Fruit fly (Drosophila melanogaster): ENCODE measurements around the gene CG9121.

CG9121 gene

DNA sequence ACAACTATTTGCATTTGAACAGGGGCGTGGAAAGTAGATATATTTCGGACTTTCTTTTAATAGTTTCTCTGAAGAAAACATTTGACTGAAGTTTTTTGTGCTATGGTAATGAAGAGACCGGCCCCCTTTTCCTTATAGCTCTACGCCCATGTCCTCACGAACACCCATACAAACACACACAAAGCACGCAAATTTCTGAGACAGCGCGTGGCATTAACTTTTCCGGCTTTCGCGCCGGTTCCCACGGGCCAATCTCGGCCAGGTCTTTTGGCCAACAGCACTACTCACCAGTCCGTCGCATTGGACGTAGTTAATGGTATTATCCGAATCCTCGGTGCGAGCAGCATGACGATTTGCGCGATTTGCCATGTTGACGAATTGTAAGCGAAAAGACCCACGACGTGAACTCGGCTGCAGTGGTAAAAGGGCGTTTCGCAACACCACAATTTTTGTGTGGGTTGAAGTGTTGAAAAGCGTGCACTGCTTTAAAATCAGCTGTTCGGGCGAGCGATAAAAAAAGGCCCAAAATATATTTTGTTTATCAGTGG, 1.6 kb upstream of the CG9121 start, which contains the start of gene senju (continued):
- TF ChIP-seq Dll (GFP tag; IDR thresholded peaks at IDR 0.05; ENCODE audit: partially characterized antibody) (peak; percentile 57; the same call in 2 of the 4 replicates), bsh (GFP tag; optimal IDR thresholded peaks at IDR 0.05) (peak; percentile 72 to 82), ind (GFP tag; optimal IDR thresholded peaks at IDR 0.05) (peak; percentile 78), zfh2 (GFP tag; optimal IDR thresholded peaks at IDR 0.05) (peak; percentile 90), wor (GFP tag; IDR thresholded peaks at IDR 0.05) (no peak), CG12391 (tag; optimal IDR thresholded peaks at IDR 0.05) (peak; percentile 83), CG42726 (GFP tag; IDR thresholded peaks at IDR 0.05; ENCODE audit: partially characterized antibody) (peak; percentile 36; the same call in 1 of the 2 replicates), CG15073 (GFP tag; optimal IDR thresholded peaks at IDR 0.05) (no peak), CG31441 (GFP tag; IDR thresholded peaks at IDR 0.05) (peak; percentile 81), CG16863 (GFP tag; optimal IDR thresholded peaks at IDR 0.05) (peak; percentile 85), CG17359 (tag; optimal IDR thresholded peaks at IDR 0.05) (peak; percentile 78), Ssrp (tag; optimal IDR thresholded peaks at IDR 0.05) (peak; percentile 66), CG5245 (GFP tag; optimal IDR thresholded peaks at IDR 0.05) (peak; percentile 80), CG10147 (GFP tag; optimal IDR thresholded peaks at IDR 0.05) (peak; percentile 64), Lhr (GFP tag; optimal IDR thresholded peaks at IDR 0.05) (peak; percentile 63), CG2120 (GFP tag; optimal IDR thresholded peaks at IDR 0.05) (peak; percentile 96), CG8924 (tag; optimal IDR thresholded peaks at IDR 0.05) (peak; percentile 82), trh (GFP tag; optimal IDR thresholded peaks at IDR 0.05) (peak; percentile 21), C15 (GFP tag; IDR thresholded peaks at IDR 0.05) (peak; percentile 64; the same call in 1 of the 3 replicates), stwl (tag; optimal IDR thresholded peaks at IDR 0.05) (peak; percentile 79), ap (GFP tag; IDR thresholded peaks at IDR 0.05) (peak; percentile 75; the same call in 1 of the 2 replicates), chn (GFP tag; optimal IDR thresholded peaks at IDR 0.05) (peak; percentile 87), CG10267 (tag; optimal IDR thresholded peaks at IDR 0.05) (peak; percentile 99), CG10321 (GFP tag; IDR thresholded peaks at IDR 0.05) (0 out of 2 replicates have a peak, but pooled peaks have one; percentile 32), Dref (GFP tag; IDR thresholded peaks at IDR 0.05) (peak; percentile 48), CG17912 (GFP tag; optimal IDR thresholded peaks at IDR 0.05) (peak; percentile 79), ase (GFP tag; IDR thresholded peaks at IDR 0.05) (peak; percentile 76), CG3065 (GFP tag; optimal IDR thresholded peaks at IDR 0.05) (peak; percentile 72), Mrtf (GFP tag; IDR thresholded peaks at IDR 0.05) (peak; percentile 80), yki (optimal IDR thresholded peaks at IDR 0.05) (no peak), CG17186 (GFP tag; optimal IDR thresholded peaks at IDR 0.05) (peak; percentile 83), CG2712 (tag; optimal IDR thresholded peaks at IDR 0.05) (peak; percentile 76), nau (GFP tag; optimal IDR thresholded peaks at IDR 0.05) (peak; percentile 81), MBD-R2 (GFP tag; IDR thresholded peaks at IDR 0.05) (peak; percentile 98), eyg (GFP tag; optimal IDR thresholded peaks at IDR 0.05) (peak; percentile 82), CG7372 (GFP tag; IDR thresholded peaks at IDR 0.05) (0 out of 2 replicates have a peak, but pooled peaks have one; percentile 30), Deaf1 (tag; optimal IDR thresholded peaks at IDR 0.05) (peak; percentile 86), sna (GFP tag; IDR thresholded peaks at IDR 0.05; ENCODE audit: partially characterized antibody) (no peak), BtbVII (GFP tag; optimal IDR thresholded peaks at IDR 0.05) (peak; percentile 84), gro (GFP tag; optimal IDR thresholded peaks at IDR 0.05) (peak; percentile 90), CG7745 (tag; optimal IDR thresholded peaks at IDR 0.05) (no peak), jigr1 (GFP tag; IDR thresholded peaks at IDR 0.05) (peak; percentile 47; the same call in 1 of the 3 replicates), trem (tag; optimal IDR thresholded peaks at IDR 0.05) (peak; percentile 51), jing (GFP tag; optimal IDR thresholded peaks at IDR 0.05) (peak; percentile 76), bowl (GFP tag; IDR thresholded peaks at IDR 0.05) (peak; percentile 49), CG12155 (GFP tag; optimal IDR thresholded peaks at IDR 0.05) (peak; percentile 85), dimm (GFP tag; IDR thresholded peaks at IDR 0.05) (no peak), crc (GFP tag; optimal IDR thresholded peaks at IDR 0.05) (peak; percentile 73), CTCF (GFP tag; optimal IDR thresholded peaks at IDR 0.05) (peak; percentile 55), sd (tag; optimal IDR thresholded peaks at IDR 0.05) (peak; percentile 73), mirr (GFP tag; optimal IDR thresholded peaks at IDR 0.05) (peak; percentile 84)

Data from whole organism, embryonic.